Fruit fly (Drosophila melanogaster) whole organism, embryonic: ENCODE data around the gene Blm.

Experiments used
- Atf3 ChIP-seq: fragments of 200-800 bp; sonication (Bioruptor generic); optimal IDR thresholded peaks from 3 replicates; lab custom pipeline; 2016; ENCODE audit warnings: missing biosample characterization, missing genetic modification characterization
- Atf6 ChIP-seq: fragments of 200-800 bp; sonication (Bioruptor generic); IDR thresholded peaks from 2 replicates; pipeline ENCODE4 v1.3.6; 2022; ENCODE audit warnings: missing biosample characterization, missing genetic modification characterization
- Awh ChIP-seq: fragments of 200-800 bp; sonication (Bioruptor generic); IDR thresholded peaks from 2 replicates; pipeline ENCODE4, ENCODE4 v1.3.6; 2022; ENCODE audit warnings: missing biosample characterization, missing genetic modification characterization
- CG11696 ChIP-seq: fragments of 200-800 bp; sonication (Bioruptor generic); IDR thresholded peaks from 2 replicates; pipeline ENCODE4 v1.3.6; 2022; ENCODE audit warnings: missing biosample characterization, missing genetic modification characterization
- CG14050 ChIP-seq: fragments of 200-800 bp; sonication (Bioruptor generic); IDR thresholded peaks from 3 replicates; pipeline ENCODE4 v1.3.6; 2022; ENCODE audit warnings: missing biosample characterization, missing genetic modification characterization
- CG1529 ChIP-seq: fragments of 200-800 bp; sonication (Bioruptor generic); optimal IDR thresholded peaks from 3 replicates; lab custom pipeline; 2018; ENCODE audit warnings: missing biosample characterization, missing genetic modification characterization
- CG15479 ChIP-seq: fragments of 200-800 bp; sonication (Bioruptor generic); optimal IDR thresholded peaks from 3 replicates; lab custom pipeline; 2019; ENCODE audit warnings: missing biosample characterization, mild to moderate bottlenecking, missing genetic modification characterization, moderate library complexity
- CG16813 ChIP-seq: fragments of 200-800 bp; sonication (Bioruptor generic); IDR thresholded peaks from 3 replicates; pipeline ENCODE4 v1.3.6; 2022; ENCODE audit warnings: missing biosample characterization, missing genetic modification characterization; ENCODE audit not compliant: partially characterized antibody
- CG17359 ChIP-seq: fragments of 200-800 bp; sonication (Bioruptor generic); optimal IDR thresholded peaks from 3 replicates; lab custom pipeline; 2018; ENCODE audit warnings: missing biosample characterization, mild to moderate bottlenecking, missing genetic modification characterization, moderate library complexity
- CG17612 ChIP-seq: fragments of 200-800 bp; sonication (Bioruptor generic); IDR thresholded peaks from 2 replicates; pipeline ENCODE4 v1.3.6; 2022; ENCODE audit warnings: missing biosample characterization, missing genetic modification characterization
- CG3163 ChIP-seq: fragments of 200-800 bp; sonication (Bioruptor generic); optimal IDR thresholded peaks from 3 replicates; lab custom pipeline; 2016; ENCODE audit warnings: missing biosample characterization, missing genetic modification characterization
- CG34224 ChIP-seq: fragments of 200-800 bp; sonication (Bioruptor generic); IDR thresholded peaks from 3 replicates; pipeline ENCODE4 v1.3.6; 2022; ENCODE audit warnings: missing biosample characterization, missing genetic modification characterization; ENCODE audit not compliant: partially characterized antibody
- CG34422 ChIP-seq: fragments of 200-800 bp; sonication (Bioruptor generic); IDR thresholded peaks from 3 replicates; pipeline ENCODE4 v1.3.6; 2022; ENCODE audit warnings: missing biosample characterization, missing genetic modification characterization
- CG3838 ChIP-seq: fragments of 200-800 bp; sonication (Bioruptor generic); optimal IDR thresholded peaks from 3 replicates; lab custom pipeline; 2016; ENCODE audit warnings: missing biosample characterization, missing genetic modification characterization
- CG4360 ChIP-seq: fragments of 200-800 bp; sonication (Bioruptor generic); IDR thresholded peaks from 2 replicates; pipeline ENCODE4 v1.3.6; 2022; ENCODE audit warnings: missing biosample characterization, missing genetic modification characterization
- CG6654 ChIP-seq: fragments of 200-800 bp; sonication (Bioruptor generic); optimal IDR thresholded peaks from 2 replicates; lab custom pipeline; 2017; ENCODE audit warnings: missing biosample characterization, mild to moderate bottlenecking, missing genetic modification characterization
- CG7271 ChIP-seq: fragments of 200-800 bp; sonication (Bioruptor generic); optimal IDR thresholded peaks from 2 replicates; lab custom pipeline; 2018; ENCODE audit warnings: missing biosample characterization, mild to moderate bottlenecking, missing genetic modification characterization, moderate library complexity
- CG7556 ChIP-seq: fragments of 200-800 bp; sonication (Bioruptor generic); optimal IDR thresholded peaks from 2 replicates; lab custom pipeline; 2017; ENCODE audit warnings: missing biosample characterization, mild to moderate bottlenecking, missing genetic modification characterization
- CHES-1-like ChIP-seq: fragments of 200-800 bp; sonication (Bioruptor generic); optimal IDR thresholded peaks from 2 replicates; lab custom pipeline; 2016; ENCODE audit warnings: missing biosample characterization, missing genetic modification characterization
- Dip2 ChIP-seq: fragments of 200-800 bp; sonication (Bioruptor generic); IDR thresholded peaks from 2 replicates; pipeline ENCODE4 v1.3.6; 2022; ENCODE audit warnings: missing biosample characterization, missing genetic modification characterization
- Dref ChIP-seq: fragments of 200-800 bp; sonication (Bioruptor generic); IDR thresholded peaks from 2 replicates; pipeline ENCODE4 v1.3.6; 2022; ENCODE audit warnings: missing biosample characterization, missing genetic modification characterization
- HLHmδ ChIP-seq: fragments of 200-800 bp; sonication (Bioruptor generic); optimal IDR thresholded peaks from 2 replicates; lab custom pipeline; 2018; ENCODE audit warnings: missing biosample characterization, mild to moderate bottlenecking, missing genetic modification characterization, moderate library complexity
- Hmr ChIP-seq: fragments of 200-800 bp; sonication (Bioruptor generic); optimal IDR thresholded peaks from 3 replicates; lab custom pipeline; 2017; ENCODE audit warnings: mild to moderate bottlenecking, missing biosample characterization, missing genetic modification reagents, missing genetic modification characterization
- Med ChIP-seq: fragments of 200-800 bp; sonication (Bioruptor generic); peaks from one replicate; lab custom pipeline; 2016; ENCODE audit warnings: missing biosample characterization, missing genetic modification characterization, mild to moderate bottlenecking, inconsistent platforms, moderate library complexity
- NFAT ChIP-seq: fragments of 200-800 bp; sonication (Bioruptor generic); IDR thresholded peaks from 2 replicates; pipeline ENCODE4 v1.3.6; 2022; ENCODE audit warnings: missing biosample characterization, missing genetic modification characterization
- Rx ChIP-seq: fragments of 200-800 bp; sonication (Bioruptor generic); IDR thresholded peaks from 2 replicates; pipeline ENCODE4 v1.3.6; 2022; ENCODE audit warnings: missing biosample characterization, missing genetic modification characterization
- Sox102F ChIP-seq: fragments of 200-800 bp; sonication (Bioruptor generic); optimal IDR thresholded peaks from 2 replicates; lab custom pipeline; 2018; ENCODE audit warnings: missing biosample characterization, mild to moderate bottlenecking, missing genetic modification characterization, moderate library complexity
- Spps ChIP-seq: fragments of 200-800 bp; sonication (Bioruptor generic); optimal IDR thresholded peaks from 2 replicates; lab custom pipeline; 2018; ENCODE audit warnings: missing biosample characterization, mild to moderate bottlenecking, missing genetic modification characterization
- Taf1 ChIP-seq: fragments of 200-800 bp; sonication (Bioruptor generic); IDR thresholded peaks from 2 replicates; pipeline ENCODE4 v1.3.6; 2022; ENCODE audit warnings: missing biosample characterization, missing genetic modification characterization
- Trl ChIP-seq, 3 experiments: fragments of >200 bp in 2 of 3; fragments of 200-800 bp in 1 of 3; sonication (Bioruptor generic) in 1 of 3; optimal IDR thresholded peaks; 2 replicates in 1 of 3; 3 replicates in 2 of 3; lab custom pipeline; 2016 to 2017; ENCODE audit warnings: missing biosample characterization in 1 of 3, missing genetic modification characterization in 1 of 3
- Xrp1 ChIP-seq: fragments of 200-800 bp; sonication (Bioruptor generic); IDR thresholded peaks from 2 replicates; pipeline ENCODE4 v1.3.6; 2022; ENCODE audit warnings: missing biosample characterization, missing genetic modification characterization
- ato ChIP-seq: fragments of 200-800 bp; sonication (Bioruptor generic); IDR thresholded peaks from 2 replicates; pipeline ENCODE4 v1.3.6; 2022; ENCODE audit warnings: missing biosample characterization, missing genetic modification characterization; ENCODE audit not compliant: partially characterized antibody
- cad ChIP-seq: fragments of >200 bp; optimal IDR thresholded peaks from 2 replicates; lab custom pipeline; 2017; ENCODE audit warnings: missing biosample characterization, missing genetic modification characterization
- cas ChIP-seq: fragments of 200-800 bp; sonication (Bioruptor generic); IDR thresholded peaks from 2 replicates; pipeline ENCODE4 v1.3.6; 2022; ENCODE audit warnings: missing biosample characterization, missing genetic modification characterization
- chinmo ChIP-seq: fragments of 200-800 bp; sonication (Bioruptor generic); IDR thresholded peaks from 4 replicates; pipeline ENCODE4 v1.3.6; 2022; ENCODE audit warnings: missing biosample characterization, missing genetic modification characterization; ENCODE audit not compliant: partially characterized antibody
- dm ChIP-seq: fragments of 200-800 bp; sonication (Bioruptor generic); optimal IDR thresholded peaks from 3 replicates; lab custom pipeline; 2016; ENCODE audit warnings: missing biosample characterization, missing genetic modification characterization
- dpn ChIP-seq, 2 experiments: fragments of 200-800 bp; sonication (Bioruptor generic); optimal IDR thresholded peaks; 3 replicates each; lab custom pipeline; 2016; ENCODE audit warnings: missing biosample characterization in 2 of 2, missing genetic modification characterization in 2 of 2
- ems ChIP-seq: fragments of 200-800 bp; sonication (Bioruptor generic); optimal IDR thresholded peaks from 3 replicates; lab custom pipeline; 2016; ENCODE audit warnings: missing biosample characterization, missing genetic modification characterization
- gsb-n ChIP-seq: fragments of 200-800 bp; sonication (Bioruptor generic); optimal IDR thresholded peaks from 3 replicates; lab custom pipeline; 2018; ENCODE audit warnings: missing biosample characterization, mild to moderate bottlenecking, missing genetic modification characterization
- hkb ChIP-seq, 2 experiments: fragments of 200-800 bp in 1 of 2; fragments of >200 bp in 1 of 2; sonication (Bioruptor generic) in 1 of 2; IDR thresholded peaks in 1 of 2; optimal IDR thresholded peaks in 1 of 2; 2 replicates each; pipeline versions ENCODE4 v1.3.6 to Lab custom; 2017 to 2022; ENCODE audit warnings: missing biosample characterization in 1 of 2, missing genetic modification characterization in 1 of 2
- insv ChIP-seq, 2 experiments: fragments of 200-800 bp; sonication (Bioruptor generic); optimal IDR thresholded peaks; 3 replicates each; lab custom pipeline; 2016 to 2018; ENCODE audit warnings: missing biosample characterization in 2 of 2, missing genetic modification characterization in 2 of 2
- jigr1 ChIP-seq: fragments of 200-800 bp; sonication (Bioruptor generic); IDR thresholded peaks from 3 replicates; pipeline ENCODE4 v1.3.6; 2022; ENCODE audit warnings: missing biosample characterization, missing genetic modification characterization
- rib ChIP-seq: fragments of 200-800 bp; sonication (Bioruptor generic); IDR thresholded peaks from 2 replicates; pipeline ENCODE4 v1.3.6; 2022; ENCODE audit warnings: missing biosample characterization, missing genetic modification characterization
- tap ChIP-seq: fragments of 200-800 bp; optimal IDR thresholded peaks from 3 replicates; lab custom pipeline; 2019; ENCODE audit warnings: missing biosample characterization, mild to moderate bottlenecking, missing genetic modification characterization, moderate library complexity
- tll ChIP-seq, 2 experiments: fragments of 200-800 bp in 1 of 2; fragments of >200 bp in 1 of 2; sonication (Bioruptor generic) in 1 of 2; optimal IDR thresholded peaks; 2 replicates each; lab custom pipeline; 2017 to 2019; ENCODE audit warnings: missing biosample characterization in 2 of 2, missing genetic modification characterization in 2 of 2, mild to moderate bottlenecking in 1 of 2, moderate library complexity in 1 of 2
- trh ChIP-seq: fragments of 200-800 bp; sonication (Bioruptor generic); optimal IDR thresholded peaks from 2 replicates; lab custom pipeline; 2016; ENCODE audit warnings: missing biosample characterization, missing genetic modification characterization
- unc-4 ChIP-seq: fragments of 200-800 bp; sonication (Bioruptor generic); IDR thresholded peaks from 2 replicates; pipeline ENCODE4 v1.3.6; 2022; ENCODE audit warnings: missing biosample characterization, missing genetic modification characterization; ENCODE audit not compliant: partially characterized antibody
- zf30C ChIP-seq: fragments of 200-800 bp; sonication (Bioruptor generic); optimal IDR thresholded peaks from 3 replicates; lab custom pipeline; 2018; ENCODE audit warnings: missing biosample characterization, mild to moderate bottlenecking, missing genetic modification characterization

Gene Blm

DNA sequence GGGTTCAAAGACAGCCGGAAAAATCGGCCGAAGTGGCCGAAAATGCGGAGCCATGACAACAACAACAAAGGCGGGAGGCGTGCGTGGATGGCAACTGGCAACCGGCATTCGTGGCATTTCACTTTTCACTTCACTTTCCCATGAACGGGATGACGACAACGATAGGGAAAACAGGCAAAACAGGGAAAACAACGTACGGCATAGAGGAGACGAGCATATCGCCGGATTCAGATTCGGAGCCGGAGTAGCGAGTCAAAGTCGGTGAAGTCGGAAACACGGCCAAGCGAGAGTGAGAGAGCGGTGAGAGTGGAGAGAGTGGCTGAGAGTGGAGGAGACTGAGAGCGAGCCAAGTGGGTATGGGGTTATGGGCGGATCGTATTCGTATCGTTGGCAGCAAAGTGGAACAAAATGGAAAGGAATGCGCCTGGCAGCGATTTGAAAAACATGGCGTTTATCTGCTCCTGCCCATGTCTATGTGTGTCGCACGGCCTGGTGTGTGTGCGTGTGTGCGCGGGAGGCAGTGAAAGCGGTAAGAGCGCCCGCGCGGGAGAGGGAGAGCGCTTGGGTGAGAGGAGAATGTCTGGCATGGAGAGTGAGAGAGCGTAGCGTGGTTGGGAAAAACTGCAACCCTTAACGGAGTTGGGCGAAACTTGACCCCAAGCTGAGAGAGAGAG is 31.9 kb upstream of the Blm start (continued):
- peak in 1 of 2 experiments; percentile 74 for TF ChIP-seq tll (GFP tag; optimal IDR thresholded peaks at IDR 0.05; lab: Kevin White, UChicago)
- TF ChIP-seq hkb (optimal IDR thresholded peaks at IDR 0.05; lab: Kevin White, UChicago) = no peak
- no peak for TF ChIP-seq hkb (GFP tag; IDR thresholded peaks at IDR 0.05; lab: Robert Waterston, UW)
- TF ChIP-seq jigr1 (GFP tag; lab: Robert Waterston, UW) = no peak
- peak; percentile 90 for TF ChIP-seq CG4360 (GFP tag; lab: Robert Waterston, UW)
- peak; percentile 36; the same call in 1 of the 3 replicates for TF ChIP-seq CG16813 (GFP tag; lab: Robert Waterston, UW)
- 0 out of 2 replicates have a peak, but pooled peaks have one; percentile 31 for TF ChIP-seq unc-4 (GFP tag; lab: Robert Waterston, UW)
- TF ChIP-seq CG1529 (GFP tag; lab: Kevin White, UChicago) = no peak
- TF ChIP-seq Atf6 (GFP tag; lab: Robert Waterston, UW) = no peak
- no peak for TF ChIP-seq dpn (GFP tag; optimal IDR thresholded peaks at IDR 0.05; lab: Kevin White, UChicago)
- peak; percentile 34 for TF ChIP-seq HLHmδ
- no peak for TF ChIP-seq CG6654 (GFP tag; lab: Kevin White, UChicago)
- TF ChIP-seq CG11696 (GFP tag; lab: Robert Waterston, UW) = peak; percentile 41; the same call in 1 of the 2 replicates
- peak; percentile 26; the same call in 1 of the 3 replicates for TF ChIP-seq CG34422 (GFP tag; lab: Robert Waterston, UW)
- no peak for TF ChIP-seq zf30C (GFP tag; lab: Kevin White, UChicago)
- no peak for TF ChIP-seq cas
- TF ChIP-seq Atf3 = no peak
- TF ChIP-seq Med = peak; percentile 78
- no peak for TF ChIP-seq CG17612 (GFP tag; lab: Robert Waterston, UW)
- no peak for TF ChIP-seq CG7556 (GFP tag; lab: Kevin White, UChicago)
- 0 out of 2 replicates have a peak, but pooled peaks have one; percentile 12 for TF ChIP-seq rib (GFP tag; lab: Robert Waterston, UW)
- TF ChIP-seq Spps (tag; lab: Kevin White, UChicago) = peak; percentile 34
- no peak for TF ChIP-seq ato (GFP tag; lab: Robert Waterston, UW)
- no peak for TF ChIP-seq Awh (GFP tag; lab: Robert Waterston, UW)
- no peak for TF ChIP-seq dm
- TF ChIP-seq Sox102F = no peak
- no peak for TF ChIP-seq Dref (GFP tag; lab: Robert Waterston, UW)
- TF ChIP-seq CG15479 (GFP tag; lab: Kevin White, UChicago) = peak; percentile 54
- no peak for TF ChIP-seq CHES-1-like (GFP tag; lab: Kevin White, UChicago)
- TF ChIP-seq tap (tag; lab: Kevin White, UChicago) = no peak
- no peak for TF ChIP-seq NFAT (GFP tag; lab: Robert Waterston, UW)
- TF ChIP-seq CG7271 (tag; lab: Kevin White, UChicago) = peak; percentile 44
- peak; percentile 90 to 99 for TF ChIP-seq Trl (optimal IDR thresholded peaks at IDR 0.05; lab: Kevin White, UChicago)
- peak; percentile 31 for TF ChIP-seq Trl (GFP tag; optimal IDR thresholded peaks at IDR 0.05; lab: Kevin White, UChicago)
- TF ChIP-seq CG17359 = no peak
- TF ChIP-seq CG34224 (GFP tag; lab: Robert Waterston, UW) = peak; percentile 51; the same call in 1 of the 3 replicates
- TF ChIP-seq chinmo (GFP tag; lab: Robert Waterston, UW) = peak; percentile 77; the same call in 1 of the 4 replicates
- TF ChIP-seq gsb-n (tag; lab: Kevin White, UChicago) = no peak
- TF ChIP-seq CG14050 (GFP tag; lab: Robert Waterston, UW) = no peak
- TF ChIP-seq trh (GFP tag; lab: Kevin White, UChicago) = no peak
- TF ChIP-seq insv (GFP tag; optimal IDR thresholded peaks at IDR 0.05; lab: Kevin White, UChicago) = peak in 1 of 2 experiments; percentile 34
- peak; percentile 31 for TF ChIP-seq cad (GFP tag; lab: Kevin White, UChicago)
- TF ChIP-seq CG3838 (GFP tag; lab: Kevin White, UChicago) = no peak
- TF ChIP-seq Hmr = no peak
- TF ChIP-seq CG3163 (GFP tag; lab: Kevin White, UChicago) = no peak
- TF ChIP-seq Rx (GFP tag; lab: Robert Waterston, UW) = no peak
- TF ChIP-seq Xrp1 (GFP tag; lab: Robert Waterston, UW) = 0 out of 2 replicates have a peak, but pooled peaks have one; percentile 5
- TF ChIP-seq Taf1 (GFP tag; lab: Robert Waterston, UW) = no peak
- no peak for TF ChIP-seq ems
- TF ChIP-seq Dip2 (GFP tag; lab: Robert Waterston, UW) = no peak
